Fruit fly (Drosophila melanogaster) Kc167 (cell line): ENCODE results near the gene CG31687.

Experiments
- Myc ChIP-seq: fragments of >200 bp; optimal IDR thresholded peaks from 2 replicates; lab custom pipeline; 2017; ENCODE audit warnings: missing external identifiers
- h ChIP-seq: fragments of >200 bp; optimal IDR thresholded peaks from 3 replicates; lab custom pipeline; 2018; ENCODE audit warnings: missing external identifiers

DNA sequence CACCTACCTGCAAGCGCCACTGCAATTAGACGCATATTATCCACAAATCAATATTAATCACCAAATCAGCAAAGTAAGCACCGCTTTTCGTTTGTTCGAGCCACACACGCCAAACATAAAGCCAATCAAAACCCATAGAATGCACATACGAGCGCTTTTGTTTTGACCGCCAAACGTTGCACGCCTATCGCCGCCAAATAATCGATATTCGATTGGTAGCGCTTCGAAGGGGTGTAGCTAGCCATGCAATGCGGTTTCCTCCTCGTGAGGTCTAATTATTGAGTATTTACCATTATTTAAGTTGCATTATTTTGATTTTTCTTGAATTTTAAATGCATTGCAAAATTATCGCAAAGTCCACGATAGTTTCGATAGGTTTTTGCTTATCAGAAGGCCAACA lies 22.6 kb upstream of the CG31687 start:
- TF ChIP-seq Myc (lab: Kevin White, UChicago), result no peak
- TF ChIP-seq h, result no peak
